Fruit fly (Drosophila melanogaster): ENCODE measurements around the gene CG33272.

CG33272 gene

dm6 chr3L:11556637-11557036 is 46.2 kb upstream of the CG33272 start (continued):
- no peak for TF ChIP-seq sna (GFP tag; IDR thresholded peaks at IDR 0.05; ENCODE audit: partially characterized antibody)
- TF ChIP-seq mirr (GFP tag; optimal IDR thresholded peaks at IDR 0.05): no peak
- no peak for TF ChIP-seq Rx (GFP tag; IDR thresholded peaks at IDR 0.05)
- no peak for TF ChIP-seq Stat92E (GFP tag; optimal IDR thresholded peaks at IDR 0.05)
- no peak for TF ChIP-seq CG1832 (GFP tag; optimal IDR thresholded peaks at IDR 0.05)
- no peak for TF ChIP-seq CG9215 (GFP tag; IDR thresholded peaks at IDR 0.05)
- TF ChIP-seq usp (GFP tag; optimal IDR thresholded peaks at IDR 0.05): no peak
- no peak for TF ChIP-seq CG7928 (GFP tag; optimal IDR thresholded peaks at IDR 0.05)
- TF ChIP-seq sens-2 (GFP tag; IDR thresholded peaks at IDR 0.05): no peak
- no peak for TF ChIP-seq CG7786 (GFP tag; optimal IDR thresholded peaks at IDR 0.05)
- peak; percentile 30 for TF ChIP-seq Sox102F (GFP tag; optimal IDR thresholded peaks at IDR 0.05)
- no peak for TF ChIP-seq CG12236 (GFP tag; optimal IDR thresholded peaks at IDR 0.05)
- no peak for TF ChIP-seq CG4404 (GFP tag; IDR thresholded peaks at IDR 0.05)
- no peak for TF ChIP-seq CG6689 (GFP tag; IDR thresholded peaks at IDR 0.05)
- TF ChIP-seq trem (tag; optimal IDR thresholded peaks at IDR 0.05): no peak
- peak; percentile 66 for TF ChIP-seq Meics (GFP tag; optimal IDR thresholded peaks at IDR 0.05)
- no peak for TF ChIP-seq Dref (GFP tag; IDR thresholded peaks at IDR 0.05)
- no peak for TF ChIP-seq bab2 (GFP tag; optimal IDR thresholded peaks at IDR 0.05)
- no peak for TF ChIP-seq Tbp (GFP tag; optimal IDR thresholded peaks at IDR 0.05)
- no peak for TF ChIP-seq Gug (GFP tag; IDR thresholded peaks at IDR 0.05)
- no peak for TF ChIP-seq fu2 (GFP tag; optimal IDR thresholded peaks at IDR 0.05)
- peak; percentile 27 for TF ChIP-seq Oli (tag; optimal IDR thresholded peaks at IDR 0.05)
- TF ChIP-seq Dad (GFP tag; optimal IDR thresholded peaks at IDR 0.05): no peak
- peak; percentile 36 for TF ChIP-seq mam (GFP tag; optimal IDR thresholded peaks at IDR 0.05)
- TF ChIP-seq Hr51 (GFP tag; optimal IDR thresholded peaks at IDR 0.05): peak in 1 of 2 experiments; percentile 38
- TF ChIP-seq CG34422 (GFP tag; IDR thresholded peaks at IDR 0.05): no peak
- TF ChIP-seq Doc3 (GFP tag; IDR thresholded peaks at IDR 0.05; ENCODE audit: partially characterized antibody): no peak
- TF ChIP-seq Hr3 (GFP tag; optimal IDR thresholded peaks at IDR 0.05): no peak
- no peak for TF ChIP-seq CG17328 (GFP tag; IDR thresholded peaks at IDR 0.05)
- TF ChIP-seq NfI (GFP tag; optimal IDR thresholded peaks at IDR 0.05): no peak
- TF ChIP-seq CG17568 (GFP tag; optimal IDR thresholded peaks at IDR 0.05): no peak
- TF ChIP-seq tup (GFP tag; optimal IDR thresholded peaks at IDR 0.05): no peak
- peak; percentile 41 for TF ChIP-seq CG15011 (GFP tag; optimal IDR thresholded peaks at IDR 0.05)
- no peak for TF ChIP-seq CG6791 (GFP tag; IDR thresholded peaks at IDR 0.05; ENCODE audit: partially characterized antibody)
- TF ChIP-seq CG10366 (GFP tag; IDR thresholded peaks at IDR 0.05): no peak
- TF ChIP-seq knrl (GFP tag; IDR thresholded peaks at IDR 0.05; ENCODE audit: partially characterized antibody): no peak
- TF ChIP-seq CG14710 (tag; optimal IDR thresholded peaks at IDR 0.05): no peak
- no peak for TF ChIP-seq stwl (tag; optimal IDR thresholded peaks at IDR 0.05)
- TF ChIP-seq CG8388 (GFP tag; optimal IDR thresholded peaks at IDR 0.05): peak; percentile 24
- TF ChIP-seq Fer1 (GFP tag; optimal IDR thresholded peaks at IDR 0.05): peak; percentile 11
- TF ChIP-seq CG10431 (GFP tag; optimal IDR thresholded peaks at IDR 0.05): no peak
- no peak for TF ChIP-seq mld (GFP tag; IDR thresholded peaks at IDR 0.05; ENCODE audit: partially characterized antibody)
- TF ChIP-seq CG9437 (GFP tag; optimal IDR thresholded peaks at IDR 0.05): no peak
- TF ChIP-seq so (GFP tag; IDR thresholded peaks at IDR 0.05): no peak
- no peak for TF ChIP-seq CG18011 (GFP tag; optimal IDR thresholded peaks at IDR 0.05)
- no peak for TF ChIP-seq CG6765 (GFP tag; optimal IDR thresholded peaks at IDR 0.05)
- no peak for TF ChIP-seq CG15479 (GFP tag; optimal IDR thresholded peaks at IDR 0.05)
- TF ChIP-seq CG13894 (tag; optimal IDR thresholded peaks at IDR 0.05): no peak
- no peak for TF ChIP-seq Nf-YB (GFP tag; optimal IDR thresholded peaks at IDR 0.05)
- no peak for TF ChIP-seq gt (GFP tag; IDR thresholded peaks at IDR 0.05)
- no peak for TF ChIP-seq phol (tag; optimal IDR thresholded peaks at IDR 0.05)
